Worm (Caenorhabditis elegans) whole organism, L3 larva: ENCODE measurements around the gene F47F2.1.

Source experiments
- R02D3.7 ChIP-seq: fragments of 150-350 bp; optimal IDR thresholded peaks from 2 replicates; lab custom pipeline; 2014; ENCODE audit warnings: missing biosample characterization, missing genetic modification characterization
- ZK546.5 ChIP-seq: sonication (generic microtip); optimal IDR thresholded peaks from 2 replicates; lab custom pipeline; 2017; ENCODE audit warnings: missing biosample characterization, missing genetic modification characterization
- aly-2 ChIP-seq: fragments of 150-350 bp; optimal IDR thresholded peaks from 2 replicates; lab custom pipeline; 2014; ENCODE audit warnings: missing biosample characterization, missing genetic modification characterization
- ama-1 ChIP-seq: fragments of 150-350 bp; optimal IDR thresholded peaks from 2 replicates; lab custom pipeline; 2018
- ceh-16 ChIP-seq: sonication (generic microtip); optimal IDR thresholded peaks from 2 replicates; lab custom pipeline; 2017; ENCODE audit warnings: missing biosample characterization, missing genetic modification characterization
- ceh-28 ChIP-seq: fragments of 150-350 bp; optimal IDR thresholded peaks from 2 replicates; lab custom pipeline; 2014; ENCODE audit warnings: missing biosample characterization, missing genetic modification reagents, missing genetic modification characterization
- ceh-82 ChIP-seq: fragments of 150-350 bp; optimal IDR thresholded peaks from 2 replicates; lab custom pipeline; 2014; ENCODE audit warnings: missing biosample characterization, missing genetic modification characterization
- ceh-9 ChIP-seq: sonication (generic microtip); optimal IDR thresholded peaks from 2 replicates; lab custom pipeline; 2018; ENCODE audit warnings: missing biosample characterization, missing genetic modification characterization
- egl-27 ChIP-seq: sonication (generic microtip); optimal IDR thresholded peaks from 4 replicates; lab custom pipeline; 2017; ENCODE audit warnings: missing biosample characterization, missing genetic modification reagents, missing genetic modification characterization
- egl-5 ChIP-seq: fragments of 150-350 bp; optimal IDR thresholded peaks from 2 replicates; lab custom pipeline; 2017; ENCODE audit warnings: missing biosample characterization, missing genetic modification reagents, missing genetic modification characterization, inconsistent platforms
- elt-3 ChIP-seq, 3 experiments: fragments of 150-350 bp in 1 of 3; sonication (generic microtip) in 2 of 3; optimal IDR thresholded peaks; 2 replicates in 2 of 3; 4 replicates in 1 of 3; lab custom pipeline; 2014 to 2017; ENCODE audit warnings: missing biosample characterization in 3 of 3, missing genetic modification characterization in 3 of 3
- eor-1 ChIP-seq, 2 experiments: fragments of 150-350 bp; optimal IDR thresholded peaks; 2 replicates each; lab custom pipeline; 2014 to 2018; ENCODE audit warnings: missing biosample characterization in 2 of 2, missing genetic modification characterization in 2 of 2
- fkh-10 ChIP-seq: sonication (generic microtip); optimal IDR thresholded peaks from 2 replicates; lab custom pipeline; 2017; ENCODE audit warnings: missing biosample characterization, missing genetic modification reagents, missing genetic modification characterization
- fkh-2 ChIP-seq: fragments of 150-350 bp; optimal IDR thresholded peaks from 2 replicates; lab custom pipeline; 2014; ENCODE audit warnings: missing biosample characterization, missing genetic modification reagents, missing genetic modification characterization
- fos-1 ChIP-seq: fragments of 150-350 bp; optimal IDR thresholded peaks from 2 replicates; lab custom pipeline; 2014; ENCODE audit warnings: missing biosample characterization, missing genetic modification characterization
- hmg-11 ChIP-seq: sonication (generic microtip); optimal IDR thresholded peaks from 2 replicates; lab custom pipeline; 2016; ENCODE audit warnings: missing genetic modification characterization, missing compliant biosample characterization
- jun-1 ChIP-seq: fragments of 150-350 bp; optimal IDR thresholded peaks from 2 replicates; lab custom pipeline; 2014; ENCODE audit warnings: missing biosample characterization, missing genetic modification reagents, missing genetic modification characterization
- lin-15B ChIP-seq: fragments of 150-350 bp; optimal IDR thresholded peaks from 2 replicates; lab custom pipeline; 2014; ENCODE audit warnings: missing biosample characterization, missing genetic modification characterization
- lin-39 ChIP-seq: fragments of 150-350 bp; optimal IDR thresholded peaks from 2 replicates; lab custom pipeline; 2018; ENCODE audit warnings: missing biosample characterization, missing genetic modification reagents, missing genetic modification characterization
- lsy-12 ChIP-seq: sonication (generic microtip); optimal IDR thresholded peaks from 2 replicates; lab custom pipeline; 2016; ENCODE audit warnings: mild to moderate bottlenecking, missing genetic modification characterization, missing compliant biosample characterization
- mdl-1 ChIP-seq: fragments of 150-350 bp; optimal IDR thresholded peaks from 2 replicates; lab custom pipeline; 2014; ENCODE audit warnings: missing biosample characterization, missing genetic modification characterization
- mml-1 ChIP-seq: fragments of 150-350 bp; sonication (generic microtip); optimal IDR thresholded peaks from 3 replicates; lab custom pipeline; 2014; ENCODE audit warnings: missing biosample characterization, missing genetic modification characterization
- nhr-11 ChIP-seq: fragments of 150-350 bp; optimal IDR thresholded peaks from 2 replicates; lab custom pipeline; 2014; ENCODE audit warnings: missing biosample characterization, missing genetic modification characterization
- nhr-12 ChIP-seq: fragments of 150-350 bp; optimal IDR thresholded peaks from 2 replicates; lab custom pipeline; 2014; ENCODE audit warnings: missing biosample characterization, missing genetic modification characterization
- nhr-237 ChIP-seq: fragments of 150-350 bp; optimal IDR thresholded peaks from 2 replicates; lab custom pipeline; 2014; ENCODE audit warnings: missing biosample characterization, missing genetic modification characterization
- nhr-25 ChIP-seq: sonication (generic microtip); optimal IDR thresholded peaks from 2 replicates; lab custom pipeline; 2017; ENCODE audit warnings: missing biosample characterization, missing genetic modification characterization
- nhr-28 ChIP-seq: fragments of 150-350 bp; optimal IDR thresholded peaks from 2 replicates; lab custom pipeline; 2014; ENCODE audit warnings: missing biosample characterization, missing genetic modification characterization
- nhr-43 ChIP-seq: sonication (generic microtip); optimal IDR thresholded peaks from 2 replicates; lab custom pipeline; 2016; ENCODE audit warnings: mild to moderate bottlenecking, missing genetic modification characterization, missing compliant biosample characterization; ENCODE audit not compliant: poor library complexity, severe bottlenecking
- nhr-67 ChIP-seq: fragments of 150-350 bp; optimal IDR thresholded peaks from 2 replicates; lab custom pipeline; 2014; ENCODE audit warnings: missing biosample characterization, missing genetic modification characterization
- nhr-76 ChIP-seq: fragments of 150-350 bp; sonication (generic microtip); optimal IDR thresholded peaks from 5 replicates; lab custom pipeline; 2014; ENCODE audit warnings: missing biosample characterization, missing genetic modification characterization
- nhr-77 ChIP-seq: fragments of 150-350 bp; optimal IDR thresholded peaks from 2 replicates; lab custom pipeline; 2014; ENCODE audit warnings: missing biosample characterization, missing genetic modification characterization
- pha-4 ChIP-seq: fragments of 150-350 bp; optimal IDR thresholded peaks from 2 replicates; lab custom pipeline; 2014; ENCODE audit warnings: missing biosample characterization, missing genetic modification reagents, missing genetic modification characterization
- sea-2 ChIP-seq: fragments of 150-350 bp; sonication (generic microtip); optimal IDR thresholded peaks from 4 replicates; lab custom pipeline; 2014; ENCODE audit warnings: missing biosample characterization, missing genetic modification reagents, missing genetic modification characterization
- skn-1 ChIP-seq: fragments of 150-350 bp; optimal IDR thresholded peaks from 2 replicates; lab custom pipeline; 2014; ENCODE audit warnings: missing biosample characterization, missing genetic modification characterization
- snpc-4 ChIP-seq: fragments of 150-350 bp; optimal IDR thresholded peaks from 2 replicates; lab custom pipeline; 2014; ENCODE audit warnings: missing biosample characterization, missing genetic modification characterization
- tbx-2 ChIP-seq: sonication (generic microtip); optimal IDR thresholded peaks from 2 replicates; lab custom pipeline; 2016; ENCODE audit warnings: mild to moderate bottlenecking, missing genetic modification characterization, missing compliant biosample characterization
- unc-39 ChIP-seq: sonication (generic microtip); optimal IDR thresholded peaks from 4 replicates; lab custom pipeline; 2017; ENCODE audit warnings: missing biosample characterization, missing genetic modification characterization
- ztf-11 ChIP-seq: fragments of 150-350 bp; optimal IDR thresholded peaks from 2 replicates; lab custom pipeline; 2014; ENCODE audit warnings: missing biosample characterization, missing genetic modification characterization
- ztf-4 ChIP-seq: fragments of 150-350 bp; optimal IDR thresholded peaks from 2 replicates; lab custom pipeline; 2014; ENCODE audit warnings: missing biosample characterization, missing genetic modification characterization

The F47F2.1 gene

ce11 chrX:3915748-3916147, 37.4 kb downstream of the F47F2.1 start, which contains the start of gene idpp-9:
Gene idpp-9 (minus strand): TSS chrX:3915848.
- TF ChIP-seq nhr-77: no peak
- no peak for TF ChIP-seq R02D3.7 (tag; lab: Kevin White, UChicago)
- no peak for TF ChIP-seq ceh-16 (tag; lab: Kevin White, UChicago)
- no peak for TF ChIP-seq eor-1 (tag; optimal IDR thresholded peaks at IDR 0.05; lab: Kevin White, UChicago)
- TF ChIP-seq lin-15B (tag; lab: Kevin White, UChicago): no peak
- TF ChIP-seq nhr-67 (tag; lab: Kevin White, UChicago): no peak
- no peak for TF ChIP-seq aly-2 (tag; lab: Kevin White, UChicago)
- TF ChIP-seq jun-1 (tag; lab: Kevin White, UChicago): no peak
- no peak for TF ChIP-seq lsy-12 (tag; lab: Kevin White, UChicago)
- no peak for TF ChIP-seq unc-39 (tag; lab: Kevin White, UChicago)
- TF ChIP-seq ceh-82 (tag; lab: Kevin White, UChicago): no peak
- TF ChIP-seq ama-1 (lab: Kevin White, UChicago): no peak
- no peak for TF ChIP-seq ztf-11
- no peak for TF ChIP-seq fkh-2 (tag; lab: Kevin White, UChicago)
- TF ChIP-seq sea-2 (GFP tag; lab: Kevin White, UChicago): no peak
- no peak for TF ChIP-seq ZK546.5 (tag; lab: Kevin White, UChicago)

- no peak for TF ChIP-seq ztf-11
- TF ChIP-seq nhr-25: no peak
- TF ChIP-seq pha-4 (tag; lab: Kevin White, UChicago): no peak
- TF ChIP-seq nhr-77: no peak
- TF ChIP-seq ztf-4 (tag; lab: Kevin White, UChicago): no peak
- no peak for TF ChIP-seq egl-27
- no peak for TF ChIP-seq R02D3.7 (tag; lab: Kevin White, UChicago)
- TF ChIP-seq hmg-11 (tag; lab: Kevin White, UChicago): no peak
- no peak for TF ChIP-seq egl-5 (tag; lab: Kevin White, UChicago)
- TF ChIP-seq sea-2 (GFP tag; lab: Kevin White, UChicago): no peak
- TF ChIP-seq mml-1 (tag; lab: Kevin White, UChicago): no peak
- no peak for TF ChIP-seq elt-3 (tag; optimal IDR thresholded peaks at IDR 0.05; lab: Kevin White, UChicago)
- TF ChIP-seq lin-15B (tag; lab: Kevin White, UChicago): no peak
- TF ChIP-seq nhr-237 (tag; lab: Kevin White, UChicago): no peak
- no peak for TF ChIP-seq snpc-4 (tag; lab: Kevin White, UChicago)
- no peak for TF ChIP-seq lin-39
- TF ChIP-seq lsy-12 (tag; lab: Kevin White, UChicago): no peak
Observed at ce11 chrX:3917013-3917412, 38.7 kb downstream of the F47F2.1 start, which contains the start of gene T22B2.3. Gene T22B2.3 (plus strand): TSS chrX:3917313.

ce11 chrX:3918182-3918581, 39.8 kb downstream of the F47F2.1 start:
- TF ChIP-seq ztf-11 (no peak), ceh-16 (tag; lab: Kevin White, UChicago) (no peak), mdl-1 (no peak), nhr-67 (tag; lab: Kevin White, UChicago) (no peak), ama-1 (lab: Kevin White, UChicago) (no peak)

ce11 chrX:3919689-3920088, 41.4 kb downstream of the F47F2.1 start:
- TF ChIP-seq fkh-10 (GFP tag; lab: Kevin White, UChicago): no peak
- no peak for TF ChIP-seq R02D3.7 (tag; lab: Kevin White, UChicago)
- no peak for TF ChIP-seq aly-2 (tag; lab: Kevin White, UChicago)
- no peak for TF ChIP-seq skn-1 (tag; lab: Kevin White, UChicago)
- no peak for TF ChIP-seq nhr-67 (tag; lab: Kevin White, UChicago)
- TF ChIP-seq jun-1 (tag; lab: Kevin White, UChicago): no peak
- TF ChIP-seq nhr-76 (tag; lab: Kevin White, UChicago): no peak
- no peak for TF ChIP-seq lin-15B (tag; lab: Kevin White, UChicago)
- no peak for TF ChIP-seq nhr-43
- no peak for TF ChIP-seq ceh-9 (tag; lab: Kevin White, UChicago)
- TF ChIP-seq nhr-11: no peak
- no peak for TF ChIP-seq snpc-4 (tag; lab: Kevin White, UChicago)
- TF ChIP-seq, all 47 proteins: peak for 0

- TF ChIP-seq ceh-9 (tag; lab: Kevin White, UChicago) (no peak), nhr-12 (tag; lab: Kevin White, UChicago) (no peak), lin-39 (no peak), nhr-28 (tag; lab: Kevin White, UChicago) (no peak), ceh-28 (no peak), R02D3.7 (tag; lab: Kevin White, UChicago) (no peak), mml-1 (tag; lab: Kevin White, UChicago) (no peak), tbx-2 (tag; lab: Kevin White, UChicago) (no peak), fos-1 (tag; lab: Kevin White, UChicago) (no peak)
- TF ChIP-seq, all 47 proteins: peak for 0
Observed at ce11 chrX:3920101-3920500, 41.8 kb downstream of the F47F2.1 start, which contains the start of gene T22B2.2. Gene T22B2.2 (plus strand): TSS chrX:3920401.
